Fruit fly (Drosophila melanogaster) Kc167 (cell line): ENCODE measurements around the gene Mpcp2.

Source experiments
- Myc ChIP-seq: fragments of >200 bp; optimal IDR thresholded peaks from 2 replicates; lab custom pipeline; 2017; ENCODE audit warnings: missing external identifiers
- h ChIP-seq: fragments of >200 bp; optimal IDR thresholded peaks from 3 replicates; lab custom pipeline; 2018; ENCODE audit warnings: missing external identifiers
- insv ChIP-seq: fragments of >200 bp; optimal IDR thresholded peaks from 3 replicates; lab custom pipeline; 2018; ENCODE audit warnings: missing external identifiers
- psq ChIP-seq: fragments of >200 bp; optimal IDR thresholded peaks from 2 replicates; lab custom pipeline; 2017; ENCODE audit warnings: missing external identifiers
- ttk ChIP-seq: sonication (Bioruptor generic); optimal IDR thresholded peaks from 2 replicates; lab custom pipeline; 2017; ENCODE audit warnings: missing external identifiers

DNA sequence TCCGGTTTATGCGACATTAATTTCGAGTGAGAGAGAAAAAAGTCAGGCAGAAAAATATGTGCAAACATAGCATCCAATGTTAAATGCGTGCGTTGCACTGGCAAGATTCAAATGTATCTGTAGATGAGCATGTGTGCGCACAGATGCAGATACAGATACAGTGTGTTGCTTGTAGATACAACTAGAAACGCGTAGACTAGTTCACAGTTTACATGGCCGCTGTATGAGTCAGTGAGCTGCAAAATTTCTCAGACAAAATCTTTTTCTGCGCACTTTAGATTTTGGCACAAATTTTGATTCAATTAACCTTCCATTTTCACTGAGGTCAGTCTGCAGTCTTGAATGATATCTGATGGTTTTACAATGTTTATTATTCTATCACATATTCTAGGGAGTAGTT is 18.7 kb downstream of the Mpcp2 start:
- TF ChIP-seq h (lab: Kevin White, UChicago) (no peak), insv (lab: Kevin White, UChicago) (no peak), Myc (no peak), ttk (no peak), psq (lab: Kevin White, UChicago) (no peak)
